Fruit fly (Drosophila melanogaster) whole organism, prepupa: ENCODE results near the gene CG42834.

ENCODE experiments used
- CG10631 ChIP-seq: fragments of 200-800 bp; sonication (Bioruptor generic); optimal IDR thresholded peaks from 2 replicates; lab custom pipeline; 2016; ENCODE audit warnings: missing biosample characterization, missing genetic modification characterization
- CG16779 ChIP-seq: fragments of 200-800 bp; sonication (Bioruptor generic); optimal IDR thresholded peaks from 3 replicates; lab custom pipeline; 2017; ENCODE audit warnings: missing biosample characterization, mild to moderate bottlenecking, missing genetic modification characterization
- CG6276 ChIP-seq: fragments of 200-800 bp; sonication (Bioruptor generic); optimal IDR thresholded peaks from 2 replicates; lab custom pipeline; 2017; ENCODE audit warnings: missing biosample characterization, mild to moderate bottlenecking, missing genetic modification characterization
- CG7368 ChIP-seq: fragments of 200-800 bp; sonication (Bioruptor generic); optimal IDR thresholded peaks from 3 replicates; lab custom pipeline; 2016; ENCODE audit warnings: missing biosample characterization, missing genetic modification characterization
- CG8119 ChIP-seq: fragments of 200-800 bp; sonication (Bioruptor generic); IDR thresholded peaks from 3 replicates; pipeline ENCODE4 v1.3.6; 2022; ENCODE audit warnings: missing biosample characterization, missing genetic modification characterization
- Eip75B ChIP-seq: fragments of 200-800 bp; sonication (Bioruptor generic); optimal IDR thresholded peaks from 3 replicates; lab custom pipeline; 2016; ENCODE audit warnings: missing biosample characterization, missing genetic modification characterization
- Eip78C ChIP-seq: fragments of 200-800 bp; sonication (Bioruptor generic); peaks from one replicate; lab custom pipeline; 2016; ENCODE audit warnings: missing biosample characterization, missing genetic modification characterization
- Hr38 ChIP-seq: sonication (Bioruptor generic); optimal IDR thresholded peaks from 2 replicates; lab custom pipeline; 2016; ENCODE audit warnings: missing biosample characterization, missing genetic modification characterization
- Hr4 ChIP-seq: fragments of 200-800 bp; sonication (Bioruptor generic); optimal IDR thresholded peaks from 3 replicates; lab custom pipeline; 2016; ENCODE audit warnings: missing biosample characterization, missing genetic modification characterization
- Lpt ChIP-seq: fragments of 200-800 bp; sonication (Bioruptor generic); optimal IDR thresholded peaks from 3 replicates; lab custom pipeline; 2016; ENCODE audit warnings: missing biosample characterization, missing genetic modification characterization
- acj6 ChIP-seq: fragments of 200-800 bp; sonication (Bioruptor generic); optimal IDR thresholded peaks from 3 replicates; lab custom pipeline; 2016; ENCODE audit warnings: missing biosample characterization, missing genetic modification characterization
- dac ChIP-seq: fragments of 200-800 bp; sonication (Bioruptor generic); optimal IDR thresholded peaks from 2 replicates; lab custom pipeline; 2017; ENCODE audit warnings: missing biosample characterization, mild to moderate bottlenecking, missing genetic modification characterization
- fd59A ChIP-seq: fragments of 200-800 bp; sonication (Bioruptor generic); optimal IDR thresholded peaks from 2 replicates; lab custom pipeline; 2017; ENCODE audit warnings: missing biosample characterization, mild to moderate bottlenecking, missing genetic modification characterization, missing genetic modification reagents
- ss ChIP-seq, 2 experiments: fragments of 200-800 bp; sonication (Bioruptor generic); optimal IDR thresholded peaks; 2 replicates in 1 of 2; 3 replicates in 1 of 2; lab custom pipeline; 2017 to 2018; ENCODE audit warnings: mild to moderate bottlenecking in 2 of 2, missing biosample characterization in 2 of 2, missing genetic modification characterization in 2 of 2, moderate library complexity in 1 of 2

DNA sequence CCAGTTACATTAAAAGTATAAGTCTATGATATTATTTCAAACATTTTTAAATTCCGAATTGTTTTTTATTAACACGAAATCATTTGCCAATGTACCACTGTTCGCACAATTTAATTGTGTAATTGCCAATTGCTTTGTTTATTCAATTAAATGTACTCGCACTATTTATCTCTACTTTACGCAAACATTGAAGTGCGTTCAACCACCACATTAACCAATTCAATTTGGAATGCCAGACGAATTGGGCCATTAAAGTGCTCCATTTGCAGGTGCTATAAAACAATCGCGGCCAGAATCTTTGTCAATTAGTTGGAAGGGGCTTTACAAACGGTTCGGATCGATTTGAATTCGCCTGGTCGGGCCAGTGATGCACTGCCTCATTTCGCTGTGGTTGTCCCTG is 7.8 kb upstream of the CG42834 start, which contains the start of gene CG5863:
- no peak for TF ChIP-seq Eip75B (GFP tag; lab: Kevin White, UChicago)
- TF ChIP-seq dac = no peak
- no peak for TF ChIP-seq fd59A (GFP tag; lab: Kevin White, UChicago)
- no peak for TF ChIP-seq CG6276 (GFP tag; lab: Kevin White, UChicago)
- TF ChIP-seq ss (GFP tag; optimal IDR thresholded peaks at IDR 0.05; lab: Kevin White, UChicago) = no peak
- TF ChIP-seq CG7368 (GFP tag; lab: Kevin White, UChicago) = no peak
- TF ChIP-seq Hr38 (GFP tag; lab: Kevin White, UChicago) = no peak
- no peak for TF ChIP-seq CG10631
- no peak for TF ChIP-seq CG16779 (tag; lab: Kevin White, UChicago)
- TF ChIP-seq Lpt (GFP tag; lab: Kevin White, UChicago) = no peak
- TF ChIP-seq CG8119 (GFP tag; lab: Robert Waterston, UW) = no peak
- TF ChIP-seq acj6 = no peak
- no peak for TF ChIP-seq Hr4
- TF ChIP-seq Eip78C (GFP tag; lab: Kevin White, UChicago) = no peak
